Worm (Caenorhabditis elegans) whole organism, late embryonic: ENCODE results near the gene malt-1.

Source experiments
- C08G9.2 ChIP-seq: sonication (generic microtip); optimal IDR thresholded peaks from 2 replicates; lab custom pipeline; 2016; ENCODE audit warnings: mild to moderate bottlenecking, missing genetic modification characterization, moderate library complexity, missing compliant biosample characterization
- C38D4.7 ChIP-seq: fragments of 200-800 bp; sonication (Bioruptor generic); optimal IDR thresholded peaks from 2 replicates; lab custom pipeline; 2018; ENCODE audit warnings: mild to moderate bottlenecking, missing genetic modification characterization, moderate library complexity, missing compliant biosample characterization
- F13H6.1 ChIP-seq: sonication (generic microtip); optimal IDR thresholded peaks from 2 replicates; lab custom pipeline; 2016; ENCODE audit warnings: missing genetic modification characterization, missing compliant biosample characterization
- K02D7.2 ChIP-seq: sonication (generic microtip); optimal IDR thresholded peaks from 2 replicates; lab custom pipeline; 2017; ENCODE audit warnings: mild to moderate bottlenecking, missing genetic modification characterization, missing compliant biosample characterization
- K09A11.1 ChIP-seq: sonication (generic microtip); optimal IDR thresholded peaks from 2 replicates; lab custom pipeline; 2017; ENCODE audit warnings: antibody characterized with exemption, mild to moderate bottlenecking, missing genetic modification characterization, missing compliant biosample characterization; ENCODE audit not compliant: insufficient read depth
- ahr-1 ChIP-seq: sonication (generic microtip); optimal IDR thresholded peaks from 2 replicates; lab custom pipeline; 2016; ENCODE audit warnings: missing genetic modification characterization, missing compliant biosample characterization
- ama-1 ChIP-seq: fragments of 150-350 bp; optimal IDR thresholded peaks from 2 replicates; lab custom pipeline; 2014
- ceh-14 ChIP-seq: sonication (generic microtip); optimal IDR thresholded peaks from 2 replicates; lab custom pipeline; 2016; ENCODE audit warnings: missing genotype, missing genetic modification characterization, missing compliant biosample characterization
- ceh-19 ChIP-seq: fragments of 200-800 bp; sonication (Bioruptor generic); optimal IDR thresholded peaks from 2 replicates; lab custom pipeline; 2018; ENCODE audit warnings: mild to moderate bottlenecking, missing genetic modification characterization, missing compliant biosample characterization
- ceh-2 ChIP-seq: sonication (generic microtip); optimal IDR thresholded peaks from 2 replicates; lab custom pipeline; 2016; ENCODE audit warnings: missing genotype, missing genetic modification characterization, missing compliant biosample characterization
- ceh-22 ChIP-seq: sonication (generic microtip); optimal IDR thresholded peaks from 2 replicates; lab custom pipeline; 2017; ENCODE audit warnings: missing biosample characterization, missing genetic modification characterization
- ceh-24 ChIP-seq: sonication (generic microtip); optimal IDR thresholded peaks from 2 replicates; lab custom pipeline; 2016; ENCODE audit warnings: mild to moderate bottlenecking, missing genetic modification characterization, missing compliant biosample characterization
- ceh-30 ChIP-seq: fragments of 150-350 bp; optimal IDR thresholded peaks from 2 replicates; lab custom pipeline; 2014; ENCODE audit warnings: missing biosample characterization, missing genetic modification characterization
- ceh-31 ChIP-seq: sonication (generic microtip); optimal IDR thresholded peaks from 2 replicates; lab custom pipeline; 2016; ENCODE audit warnings: missing genetic modification characterization, missing compliant biosample characterization
- ceh-34 ChIP-seq: sonication (generic microtip); optimal IDR thresholded peaks from 2 replicates; lab custom pipeline; 2016; ENCODE audit warnings: mild to moderate bottlenecking, missing genetic modification characterization, missing compliant biosample characterization
- ceh-48 ChIP-seq: sonication (generic microtip); optimal IDR thresholded peaks from 2 replicates; lab custom pipeline; 2016; ENCODE audit warnings: missing genetic modification characterization, inconsistent platforms, missing compliant biosample characterization
- dmd-4 ChIP-seq: sonication (generic microtip); optimal IDR thresholded peaks from 2 replicates; lab custom pipeline; 2016; ENCODE audit warnings: borderline replicate concordance, missing genetic modification characterization, missing compliant biosample characterization
- dve-1 ChIP-seq: sonication (generic microtip); optimal IDR thresholded peaks from 2 replicates; lab custom pipeline; 2017; ENCODE audit warnings: antibody characterized with exemption, mild to moderate bottlenecking, missing genetic modification characterization, missing compliant biosample characterization
- elt-4 ChIP-seq: sonication (generic microtip); optimal IDR thresholded peaks from 2 replicates; lab custom pipeline; 2016; ENCODE audit warnings: missing genetic modification characterization, missing compliant biosample characterization
- eyg-1 ChIP-seq: sonication (generic microtip); optimal IDR thresholded peaks from 2 replicates; lab custom pipeline; 2016; ENCODE audit warnings: missing genotype, missing genetic modification characterization, missing compliant biosample characterization
- gmeb-2 ChIP-seq: sonication (generic microtip); optimal IDR thresholded peaks from 2 replicates; lab custom pipeline; 2016; ENCODE audit warnings: missing genetic modification characterization, inconsistent platforms, missing compliant biosample characterization
- hlh-30 ChIP-seq: sonication (generic microtip); optimal IDR thresholded peaks from 2 replicates; lab custom pipeline; 2017; ENCODE audit warnings: antibody characterized with exemption, missing genetic modification characterization, missing compliant biosample characterization; ENCODE audit not compliant: insufficient read depth
- hlh-6 ChIP-seq: sonication (generic microtip); optimal IDR thresholded peaks from 2 replicates; lab custom pipeline; 2016; ENCODE audit warnings: missing genotype, missing genetic modification characterization, missing compliant biosample characterization
- hlh-8 ChIP-seq: sonication (generic microtip); optimal IDR thresholded peaks from 2 replicates; lab custom pipeline; 2016; ENCODE audit warnings: missing genotype, missing genetic modification characterization, missing compliant biosample characterization
- lim-6 ChIP-seq: sonication (generic microtip); optimal IDR thresholded peaks from 2 replicates; lab custom pipeline; 2016; ENCODE audit warnings: missing genetic modification characterization, missing compliant biosample characterization
- nfya-1 ChIP-seq: sonication (generic microtip); optimal IDR thresholded peaks from 2 replicates; lab custom pipeline; 2017; ENCODE audit warnings: missing genetic modification characterization, mild to moderate bottlenecking, missing compliant biosample characterization, antibody characterized with exemption, moderate library complexity
- nhr-11 ChIP-seq: fragments of 150-350 bp; optimal IDR thresholded peaks from 2 replicates; lab custom pipeline; 2014; ENCODE audit warnings: missing biosample characterization, missing genetic modification characterization
- nhr-232 ChIP-seq: sonication (generic microtip); optimal IDR thresholded peaks from 2 replicates; lab custom pipeline; 2016; ENCODE audit warnings: missing genetic modification characterization, missing compliant biosample characterization
- pag-3 ChIP-seq: sonication (generic microtip); optimal IDR thresholded peaks from 2 replicates; lab custom pipeline; 2016; ENCODE audit warnings: missing compliant biosample characterization, missing genetic modification characterization, borderline replicate concordance
- pax-1 ChIP-seq: fragments of 150-350 bp; optimal IDR thresholded peaks from 2 replicates; lab custom pipeline; 2014; ENCODE audit warnings: missing biosample characterization, missing genetic modification characterization
- rnt-1 ChIP-seq: sonication (generic microtip); optimal IDR thresholded peaks from 2 replicates; lab custom pipeline; 2016; ENCODE audit warnings: missing genetic modification characterization, missing compliant biosample characterization
- sdc-2 ChIP-seq: sonication (generic microtip); optimal IDR thresholded peaks from 2 replicates; lab custom pipeline; 2016; ENCODE audit warnings: missing genotype, missing genetic modification characterization, missing compliant biosample characterization
- sox-2 ChIP-seq: fragments of 200-800 bp; sonication (Bioruptor generic); IDR thresholded peaks from 2 replicates; pipeline ENCODE4 v1.3.6; 2022; ENCODE audit warnings: missing genetic modification reagents, missing genetic modification characterization, missing compliant biosample characterization
- syd-9 ChIP-seq: sonication (generic microtip); optimal IDR thresholded peaks from 2 replicates; lab custom pipeline; 2016; ENCODE audit warnings: mild to moderate bottlenecking, missing genetic modification characterization, moderate library complexity, missing compliant biosample characterization
- unc-55 ChIP-seq: sonication (generic microtip); optimal IDR thresholded peaks from 2 replicates; lab custom pipeline; 2017; ENCODE audit warnings: missing biosample characterization, missing genetic modification reagents, missing genetic modification characterization
- ztf-16 ChIP-seq: sonication (generic microtip); optimal IDR thresholded peaks from 2 replicates; lab custom pipeline; 2017; ENCODE audit warnings: missing genetic modification characterization, missing compliant biosample characterization

The malt-1 gene

ce11 chrII:6934729-6935128 lies 16.4 kb downstream of the malt-1 start:
- TF ChIP-seq ceh-19 (peak; percentile 25), ceh-34 (tag; lab: Kevin White, UChicago) (peak; percentile 92), dmd-4 (tag; lab: Kevin White, UChicago) (no peak)

DNA sequence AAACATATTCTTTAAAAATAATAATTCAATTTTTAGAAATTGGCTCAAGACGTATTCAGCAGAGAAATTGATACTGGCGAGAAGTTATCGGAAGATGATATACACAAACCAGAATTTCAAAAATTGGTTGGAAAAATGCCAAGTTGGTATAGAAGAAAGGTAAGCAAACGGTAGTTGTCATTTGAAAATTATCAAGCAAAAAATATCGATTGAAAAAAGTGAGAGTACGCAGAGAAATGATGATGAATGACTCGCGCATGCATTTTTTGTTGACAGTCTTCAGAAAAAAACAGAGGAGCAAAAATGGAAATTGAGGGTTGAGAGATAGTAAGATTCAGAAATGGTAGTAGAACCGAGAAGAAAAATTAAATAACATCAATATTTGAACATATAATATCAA lies 18.1 kb downstream of the malt-1 start:
- TF ChIP-seq dve-1: no peak
- TF ChIP-seq K09A11.1 (tag; lab: Kevin White, UChicago): no peak
- no peak for TF ChIP-seq ceh-14
- no peak for TF ChIP-seq ceh-24 (tag; lab: Kevin White, UChicago)
- no peak for TF ChIP-seq unc-55 (GFP tag; lab: Kevin White, UChicago)
- TF ChIP-seq ahr-1 (tag; lab: Kevin White, UChicago): no peak
- no peak for TF ChIP-seq C08G9.2 (tag; lab: Kevin White, UChicago)
- TF ChIP-seq ama-1 (lab: Kevin White, UChicago): no peak
- TF ChIP-seq pag-3: no peak
- TF ChIP-seq nfya-1: no peak
- no peak for TF ChIP-seq elt-4 (tag; lab: Kevin White, UChicago)
- no peak for TF ChIP-seq F13H6.1 (tag; lab: Kevin White, UChicago)
- TF ChIP-seq K02D7.2 (tag; lab: Kevin White, UChicago): no peak

DNA sequence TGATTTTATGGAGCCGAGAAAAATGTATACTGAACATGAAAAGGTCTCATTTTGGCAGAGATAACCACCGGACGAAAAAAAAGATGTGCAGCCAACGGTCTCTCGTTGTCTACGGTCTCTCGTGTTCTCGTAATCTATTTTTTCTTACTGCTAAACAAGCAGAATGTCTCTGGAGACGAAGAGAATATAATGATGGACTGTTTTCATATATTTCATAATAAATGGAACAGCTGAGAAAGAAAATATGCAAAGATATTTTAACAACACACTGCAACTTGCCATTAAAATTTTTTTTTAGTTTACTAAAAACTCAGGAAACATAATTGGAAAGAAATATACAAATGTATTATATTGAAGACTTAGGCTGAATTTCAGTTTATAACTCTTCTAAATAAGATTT lies 21.0 kb downstream of the malt-1 start:
- TF ChIP-seq ceh-14 (no peak), F13H6.1 (tag; lab: Kevin White, UChicago) (no peak), ceh-24 (tag; lab: Kevin White, UChicago) (no peak), ceh-30 (no peak), ceh-48 (tag; lab: Kevin White, UChicago) (no peak), hlh-6 (no peak), gmeb-2 (tag; lab: Kevin White, UChicago) (no peak), syd-9 (tag; lab: Kevin White, UChicago) (no peak), ceh-31 (tag; lab: Kevin White, UChicago) (no peak), nhr-11 (tag; lab: Kevin White, UChicago) (no peak), C38D4.7 (no peak), hlh-8 (no peak), lim-6 (no peak), dve-1 (no peak), ztf-16 (no peak)
- TF ChIP-seq, all 69 proteins: peak for 0

- TF ChIP-seq hlh-30 (tag; lab: Kevin White, UChicago): peak; percentile 66
- no peak for TF ChIP-seq C08G9.2 (tag; lab: Kevin White, UChicago)
Measured at ce11 chrII:6928416-6928815, 22.7 kb downstream of the malt-1 start, which contains the start of gene flcn-1. flcn-1 (plus strand) TSS chrII:6928763.

DNA sequence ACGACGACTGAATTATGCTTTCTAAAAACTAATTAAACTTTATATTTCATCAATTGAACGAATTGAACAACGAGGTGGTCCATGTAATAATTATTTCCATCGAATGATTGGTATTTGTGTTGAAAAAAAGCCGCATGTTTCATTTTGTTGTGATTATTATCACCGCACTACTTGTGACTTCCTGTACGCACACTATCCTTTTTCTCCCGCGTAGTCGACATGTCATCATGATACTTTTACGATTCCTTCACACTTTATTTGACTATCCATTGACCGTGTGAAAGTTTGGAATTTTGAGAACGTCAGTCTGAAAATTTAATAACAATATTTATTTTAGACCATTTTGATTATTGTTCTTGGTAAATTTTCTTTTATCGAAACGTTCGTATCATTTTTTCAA lies 23.5 kb downstream of the malt-1 start, which contains the start of gene F22D3.4:
TSS of gene F22D3.4 (minus strand) at position 1 of the 400 bp plus-strand sequence.
- no peak for TF ChIP-seq nhr-232 (tag; lab: Kevin White, UChicago)

DNA sequence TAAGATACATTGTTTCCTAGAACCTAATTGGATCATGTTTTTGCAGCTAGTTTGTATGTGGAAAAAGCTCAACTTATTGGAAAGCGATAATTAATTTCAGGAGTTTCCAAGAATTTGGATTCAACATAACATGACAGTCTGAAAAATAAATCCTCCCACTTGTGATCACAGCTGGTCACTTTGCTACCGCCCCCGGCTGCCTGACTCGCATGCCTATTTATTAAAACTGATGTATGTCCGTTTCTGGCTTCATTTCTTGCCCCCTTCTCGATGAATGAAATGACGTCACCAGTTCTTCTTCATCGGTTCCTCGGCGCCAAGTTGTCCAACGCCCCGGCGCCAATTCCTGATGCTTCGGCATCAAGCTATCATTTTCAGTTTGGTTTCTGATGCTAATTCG lies 24.1 kb downstream of the malt-1 start:
- TF ChIP-seq hlh-6 (no peak), eyg-1 (tag; lab: Kevin White, UChicago) (no peak), hlh-8 (no peak), sox-2 (GFP tag; lab: Robert Waterston, UW) (no peak), ceh-22 (tag; lab: Kevin White, UChicago) (no peak), unc-55 (GFP tag; lab: Kevin White, UChicago) (no peak), rnt-1 (tag; lab: Kevin White, UChicago) (no peak), pax-1 (tag; lab: Kevin White, UChicago) (no peak), ceh-2 (no peak), syd-9 (tag; lab: Kevin White, UChicago) (no peak), ama-1 (lab: Kevin White, UChicago) (no peak), gmeb-2 (tag; lab: Kevin White, UChicago) (no peak), sdc-2 (tag; lab: Kevin White, UChicago) (no peak)
